Fruit fly (Drosophila melanogaster): ENCODE measurements around the gene Srp72.

Srp72 gene

dm6 chr3R:20594194-20595144 is 6.0 kb downstream of the Srp72 start (continued):
- TF ChIP-seq az2 (GFP tag; optimal IDR thresholded peaks at IDR 0.05) (peak; percentile 84), Six4 (GFP tag; optimal IDR thresholded peaks at IDR 0.05) (peak; percentile 91), pzg (GFP tag; optimal IDR thresholded peaks at IDR 0.05) (no peak), CG15696 (tag; optimal IDR thresholded peaks at IDR 0.05) (peak; percentile 96)

- peak; percentile 92 for TF ChIP-seq CG8281 (tag; optimal IDR thresholded peaks at IDR 0.05)
- TF ChIP-seq CG12104 (GFP tag; optimal IDR thresholded peaks at IDR 0.05), result no peak
- no peak for TF ChIP-seq emc (GFP tag; optimal IDR thresholded peaks at IDR 0.05)
- 0 out of 3 replicates have a peak, but pooled peaks have one; percentile 21 for TF ChIP-seq CG11456 (GFP tag; IDR thresholded peaks at IDR 0.05)
- TF ChIP-seq H2.0 (GFP tag; IDR thresholded peaks at IDR 0.05), result no peak
- 0 out of 2 replicates have a peak, but pooled peaks have one; percentile 13 for TF ChIP-seq dati (GFP tag; IDR thresholded peaks at IDR 0.05)
- no peak for TF ChIP-seq Sry-δ (GFP tag; optimal IDR thresholded peaks at IDR 0.05)
- no peak for TF ChIP-seq CG18599 (GFP tag; optimal IDR thresholded peaks at IDR 0.05)
- no peak for TF ChIP-seq CG12236 (GFP tag; optimal IDR thresholded peaks at IDR 0.05)
- TF ChIP-seq CG5180 (GFP tag; optimal IDR thresholded peaks at IDR 0.05), result no peak
- TF ChIP-seq CG12942 (GFP tag; optimal IDR thresholded peaks at IDR 0.05), result no peak
- TF ChIP-seq amos (GFP tag; IDR thresholded peaks at IDR 0.05; ENCODE audit: partially characterized antibody), result peak; percentile 20; the same call in 1 of the 2 replicates
- peak; percentile 18; the same call in 1 of the 2 replicates for TF ChIP-seq CG32532 (GFP tag; IDR thresholded peaks at IDR 0.05)
- no peak for TF ChIP-seq az2 (GFP tag; optimal IDR thresholded peaks at IDR 0.05)
- no peak for TF ChIP-seq D (optimal IDR thresholded peaks at IDR 0.05)
- TF ChIP-seq D (GFP tag; optimal IDR thresholded peaks at IDR 0.05), result peak; percentile 43
- peak; percentile 33 for TF ChIP-seq CG10979 (tag; optimal IDR thresholded peaks at IDR 0.05)
- no peak for TF ChIP-seq CG14710 (tag; optimal IDR thresholded peaks at IDR 0.05)
- TF ChIP-seq CG34224 (GFP tag; IDR thresholded peaks at IDR 0.05; ENCODE audit: partially characterized antibody), result no peak
- TF ChIP-seq Hey (tag; optimal IDR thresholded peaks at IDR 0.05), result no peak
- TF ChIP-seq pnt (GFP tag; optimal IDR thresholded peaks at IDR 0.05), result no peak
- no peak for TF ChIP-seq eve (GFP tag; optimal IDR thresholded peaks at IDR 0.05)
- no peak for TF ChIP-seq knrl (GFP tag; IDR thresholded peaks at IDR 0.05; ENCODE audit: partially characterized antibody)
- no peak for TF ChIP-seq CG5953 (GFP tag; IDR thresholded peaks at IDR 0.05)
- peak; percentile 81 for TF ChIP-seq crol (GFP tag; IDR thresholded peaks at IDR 0.05)
- TF ChIP-seq Dbx (GFP tag; IDR thresholded peaks at IDR 0.05), result no peak
- TF ChIP-seq NC2α (GFP tag; optimal IDR thresholded peaks at IDR 0.05), result no peak
- 0 out of 3 replicates have a peak, but pooled peaks have one; percentile 26 for TF ChIP-seq ci (GFP tag; IDR thresholded peaks at IDR 0.05)
- no peak for TF ChIP-seq CG8765 (GFP tag; IDR thresholded peaks at IDR 0.05)
- TF ChIP-seq esg (GFP tag; conservative IDR thresholded peaks at IDR 0.05), result no peak
- TF ChIP-seq CG14014 (GFP tag; IDR thresholded peaks at IDR 0.05), result no peak
- TF ChIP-seq CG11504 (tag; optimal IDR thresholded peaks at IDR 0.05), result peak; percentile 12
- no peak for TF ChIP-seq bcd (GFP tag; optimal IDR thresholded peaks at IDR 0.05)
Measured at dm6 chr3R:20595145-20595812, 6.8 kb downstream of the Srp72 start.

- TF ChIP-seq CG10431 (GFP tag; optimal IDR thresholded peaks at IDR 0.05) (peak; percentile 95), CG31365 (tag; optimal IDR thresholded peaks at IDR 0.05) (no peak)
Measured at dm6 chr3R:20595901-20596300, 7.4 kb downstream of the Srp72 start.
